Fruit fly (Drosophila melanogaster) whole organism, pupa: ENCODE data around the gene Nup358.
A peak's percentile ranks its signal among the peaks of the same experiment; 100 is the strongest.

Experiments
- CG10348 ChIP-seq: fragments of 200-800 bp; sonication (Bioruptor generic); IDR thresholded peaks from 2 replicates; pipeline ENCODE4 v1.3.6; 2022; ENCODE audit warnings: missing biosample characterization, missing genetic modification characterization
- CG12605 ChIP-seq: fragments of 200-800 bp; sonication (Bioruptor generic); IDR thresholded peaks from 2 replicates; pipeline ENCODE4 v1.3.6; 2022; ENCODE audit warnings: missing biosample characterization, missing genetic modification characterization
- CG13204 ChIP-seq: fragments of 200-800 bp; sonication (Bioruptor generic); optimal IDR thresholded peaks from 2 replicates; lab custom pipeline; 2018; ENCODE audit warnings: missing biosample characterization, mild to moderate bottlenecking, missing genetic modification characterization, moderate library complexity
- CG14655 ChIP-seq: fragments of 200-800 bp; sonication (Bioruptor generic); optimal IDR thresholded peaks from 3 replicates; lab custom pipeline; 2017; ENCODE audit warnings: mild to moderate bottlenecking, missing biosample characterization, missing genetic modification reagents, missing genetic modification characterization
- CG15710 ChIP-seq: fragments of 200-800 bp; sonication (Bioruptor generic); optimal IDR thresholded peaks from 2 replicates; lab custom pipeline; 2018; ENCODE audit warnings: missing biosample characterization, mild to moderate bottlenecking, missing genetic modification characterization, moderate library complexity
- CG17806 ChIP-seq: fragments of 200-800 bp; sonication (Bioruptor generic); optimal IDR thresholded peaks from 2 replicates; lab custom pipeline; 2018; ENCODE audit warnings: missing biosample characterization, mild to moderate bottlenecking, missing genetic modification characterization, moderate library complexity
- CG32121 ChIP-seq: fragments of 200-800 bp; sonication (Bioruptor generic); IDR thresholded peaks from 2 replicates; pipeline ENCODE4 v1.3.6; 2022; ENCODE audit warnings: missing biosample characterization, missing genetic modification characterization
- CG34367 ChIP-seq: fragments of 200-800 bp; sonication (Bioruptor generic); optimal IDR thresholded peaks from 2 replicates; lab custom pipeline; 2018; ENCODE audit warnings: missing biosample characterization, mild to moderate bottlenecking, missing genetic modification characterization
- CG4496 ChIP-seq: fragments of 200-800 bp; sonication (Bioruptor generic); IDR thresholded peaks from 3 replicates; pipeline ENCODE4 v1.3.6; 2022; ENCODE audit warnings: missing biosample characterization, missing genetic modification characterization
- CG8159 ChIP-seq: fragments of 200-800 bp; sonication (Bioruptor generic); optimal IDR thresholded peaks from 3 replicates; lab custom pipeline; 2018; ENCODE audit warnings: missing biosample characterization, mild to moderate bottlenecking, missing genetic modification characterization, moderate library complexity
- CG8301 ChIP-seq: fragments of 200-800 bp; sonication (Bioruptor generic); optimal IDR thresholded peaks from 2 replicates; lab custom pipeline; 2018; ENCODE audit warnings: missing biosample characterization, mild to moderate bottlenecking, missing genetic modification characterization
- CG9948 ChIP-seq: fragments of 200-800 bp; sonication (Bioruptor generic); optimal IDR thresholded peaks from 2 replicates; lab custom pipeline; 2018; ENCODE audit warnings: missing biosample characterization, mild to moderate bottlenecking, missing genetic modification characterization, moderate library complexity
- D1 ChIP-seq: fragments of 200-800 bp; sonication (Bioruptor generic); optimal IDR thresholded peaks from 2 replicates; lab custom pipeline; 2018; ENCODE audit warnings: missing biosample characterization, mild to moderate bottlenecking, missing genetic modification characterization, moderate library complexity
- EcR ChIP-seq: fragments of 200-800 bp; sonication (Bioruptor generic); optimal IDR thresholded peaks from 3 replicates; lab custom pipeline; 2019; ENCODE audit warnings: missing biosample characterization, missing genetic modification characterization, mild to moderate bottlenecking, moderate library complexity, missing genetic modification reagents
- Ets98B ChIP-seq: fragments of 200-800 bp; sonication (Bioruptor generic); IDR thresholded peaks from 2 replicates; pipeline ENCODE4 v1.3.6; 2022; ENCODE audit warnings: missing biosample characterization, missing genetic modification characterization
- Pif1A ChIP-seq: fragments of 200-800 bp; sonication (Bioruptor generic); optimal IDR thresholded peaks from 3 replicates; lab custom pipeline; 2016; ENCODE audit warnings: missing biosample characterization, missing genetic modification characterization
- Pif1B ChIP-seq: fragments of 200-800 bp; sonication (Bioruptor generic); optimal IDR thresholded peaks from 3 replicates; lab custom pipeline; 2016; ENCODE audit warnings: missing biosample characterization, missing genetic modification characterization
- Snoo ChIP-seq: fragments of 200-800 bp; sonication (Bioruptor generic); optimal IDR thresholded peaks from 3 replicates; lab custom pipeline; 2017; ENCODE audit warnings: missing biosample characterization, mild to moderate bottlenecking, missing genetic modification characterization, inconsistent platforms
- fd96Ca ChIP-seq: fragments of 200-800 bp; sonication (Bioruptor generic); IDR thresholded peaks from 3 replicates; pipeline ENCODE4 v1.3.6; 2022; ENCODE audit warnings: missing biosample characterization, missing genetic modification characterization
- gl ChIP-seq: fragments of 200-800 bp; sonication (Bioruptor generic); optimal IDR thresholded peaks from 2 replicates; lab custom pipeline; 2018; ENCODE audit warnings: missing biosample characterization, mild to moderate bottlenecking, missing genetic modification characterization
- rn ChIP-seq: fragments of 200-800 bp; sonication (Bioruptor generic); IDR thresholded peaks from 2 replicates; pipeline ENCODE4 v1.3.6; 2022; ENCODE audit warnings: missing biosample characterization, missing genetic modification characterization

Nup358 gene

dm6 chr3R:25258628-25259240, 9.6 kb downstream of the Nup358 start, which contains the start of gene CG11857:
Gene CG11857 (plus strand): TSS chr3R:25258898.
- TF ChIP-seq fd96Ca (GFP tag; lab: Robert Waterston, UW) (peak; percentile 98), CG8159 (tag; lab: Kevin White, UChicago) (peak; percentile 93), CG8301 (tag; lab: Kevin White, UChicago) (peak; percentile 92), CG12605 (peak; percentile 93), CG17806 (tag; lab: Kevin White, UChicago) (peak; percentile 93), D1 (no peak), rn (GFP tag; lab: Robert Waterston, UW) (peak; percentile 96), EcR (peak; percentile 55), gl (tag; lab: Kevin White, UChicago) (peak; percentile 86), CG4496 (GFP tag; lab: Robert Waterston, UW) (peak; percentile 98), CG14655 (no peak), Pif1A (GFP tag; lab: Kevin White, UChicago) (no peak), CG9948 (peak; percentile 93), CG34367 (peak; percentile 92), CG32121 (GFP tag; lab: Robert Waterston, UW) (peak; percentile 97), Pif1B (no peak), Ets98B (GFP tag; lab: Robert Waterston, UW) (peak; percentile 96), CG13204 (no peak), Snoo (tag; lab: Kevin White, UChicago) (peak; percentile 95), CG10348 (GFP tag; lab: Robert Waterston, UW) (peak; percentile 96), CG15710 (tag; lab: Kevin White, UChicago) (peak; percentile 96)

- TF ChIP-seq CG15710 (tag; lab: Kevin White, UChicago), result no peak
- no peak for TF ChIP-seq Pif1A (GFP tag; lab: Kevin White, UChicago)
- TF ChIP-seq CG10348 (GFP tag; lab: Robert Waterston, UW), result no peak
- no peak for TF ChIP-seq CG13204
- TF ChIP-seq CG8301 (tag; lab: Kevin White, UChicago), result no peak
- TF ChIP-seq D1, result no peak
- no peak for TF ChIP-seq CG9948
- no peak for TF ChIP-seq CG32121 (GFP tag; lab: Robert Waterston, UW)
- no peak for TF ChIP-seq rn (GFP tag; lab: Robert Waterston, UW)
- no peak for TF ChIP-seq CG4496 (GFP tag; lab: Robert Waterston, UW)
- TF ChIP-seq Snoo (tag; lab: Kevin White, UChicago), result no peak
- no peak for TF ChIP-seq CG17806 (tag; lab: Kevin White, UChicago)
- TF ChIP-seq CG14655, result no peak
- no peak for TF ChIP-seq CG12605
- TF ChIP-seq Pif1B, result no peak
- no peak for TF ChIP-seq fd96Ca (GFP tag; lab: Robert Waterston, UW)
- TF ChIP-seq Ets98B (GFP tag; lab: Robert Waterston, UW), result no peak
- TF ChIP-seq CG34367, result no peak
- TF ChIP-seq, all 21 proteins: peak for 0
These were observed 11.5 kb downstream of the Nup358 start for dm6 chr3R:25260670-25261069.

- TF ChIP-seq CG8301 (tag; lab: Kevin White, UChicago), result no peak
- peak; percentile 46; the same call in 1 of the 2 replicates for TF ChIP-seq CG10348 (GFP tag; lab: Robert Waterston, UW)
- peak; percentile 53 for TF ChIP-seq CG17806 (tag; lab: Kevin White, UChicago)
- TF ChIP-seq CG15710 (tag; lab: Kevin White, UChicago), result peak; percentile 48
- TF ChIP-seq CG14655, result no peak
- no peak for TF ChIP-seq CG12605
- TF ChIP-seq EcR, result peak; percentile 81
- peak; percentile 49 for TF ChIP-seq CG9948
- peak; percentile 39 for TF ChIP-seq CG34367
- no peak for TF ChIP-seq D1
- no peak for TF ChIP-seq gl (tag; lab: Kevin White, UChicago)
- peak; percentile 82 for TF ChIP-seq CG4496 (GFP tag; lab: Robert Waterston, UW)
- peak; percentile 62 for TF ChIP-seq Ets98B (GFP tag; lab: Robert Waterston, UW)
- no peak for TF ChIP-seq Pif1B
- no peak for TF ChIP-seq Pif1A (GFP tag; lab: Kevin White, UChicago)
- TF ChIP-seq CG32121 (GFP tag; lab: Robert Waterston, UW), result peak; percentile 75
- TF ChIP-seq fd96Ca (GFP tag; lab: Robert Waterston, UW), result peak; percentile 64; the same call in 2 of the 3 replicates
- peak; percentile 34 for TF ChIP-seq Snoo (tag; lab: Kevin White, UChicago)
- TF ChIP-seq CG13204, result no peak
- TF ChIP-seq CG8159 (tag; lab: Kevin White, UChicago), result no peak
- TF ChIP-seq rn (GFP tag; lab: Robert Waterston, UW), result no peak
These were observed 13.2 kb downstream of the Nup358 start, which contains the start of the genes Kdsr and CG11858 for dm6 chr3R:25262322-25262761. Gene Kdsr (minus strand): TSS chr3R:25262498. Gene CG11858 (plus strand): TSS chr3R:25262741.

DNA sequence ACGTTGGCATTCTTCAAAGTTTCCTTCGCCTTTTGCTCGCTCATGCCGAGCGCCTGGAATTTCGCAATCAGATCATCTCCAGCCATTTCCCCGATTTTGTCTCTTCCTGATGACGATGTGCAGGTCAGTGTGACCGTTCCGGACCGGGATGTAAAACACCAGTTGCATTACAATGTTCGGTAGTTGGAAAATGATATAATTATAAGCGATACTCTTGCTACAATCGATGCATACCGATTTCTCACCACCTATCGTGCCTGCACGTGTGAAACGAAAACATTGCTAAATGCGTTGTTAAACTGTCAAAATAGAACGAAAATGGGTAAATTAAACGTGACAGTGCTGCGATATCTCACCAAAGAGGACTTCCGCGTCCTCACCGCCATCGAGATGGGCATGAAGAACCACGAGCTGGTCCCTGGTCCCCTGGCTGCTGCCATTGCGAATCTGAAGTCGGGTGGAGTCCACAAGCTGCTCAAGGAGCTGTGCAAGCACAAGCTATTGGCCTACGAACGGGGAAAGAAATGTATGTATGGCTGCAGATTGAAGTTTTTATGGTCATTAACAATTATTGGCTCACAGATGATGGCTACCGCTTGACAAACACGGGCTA, 16.5 kb downstream of the Nup358 start, which contains the start of the genes GlnRS and RIOK2:
GlnRS (minus strand) TSS at position 133 of the 613 bp plus-strand sequence.
RIOK2 (plus strand) TSS at position 256 of the 613 bp plus-strand sequence.
- no peak for TF ChIP-seq CG8159 (tag; lab: Kevin White, UChicago)
- no peak for TF ChIP-seq CG32121 (GFP tag; lab: Robert Waterston, UW)
- TF ChIP-seq CG12605, result peak; percentile 51; the same call in 1 of the 2 replicates
- TF ChIP-seq CG34367, result no peak
- no peak for TF ChIP-seq D1
- no peak for TF ChIP-seq CG15710 (tag; lab: Kevin White, UChicago)

- no peak for TF ChIP-seq CG15710 (tag; lab: Kevin White, UChicago)
These were observed 17.6 kb downstream of the Nup358 start for dm6 chr3R:25266751-25267150.
